Fruit fly (Drosophila melanogaster) whole organism, pupa: ENCODE results near the gene Cyp312a1.

Experiments
- CG10348 ChIP-seq: fragments of 200-800 bp; sonication (Bioruptor generic); IDR thresholded peaks from 2 replicates; pipeline ENCODE4 v1.3.6; 2022; ENCODE audit warnings: missing biosample characterization, missing genetic modification characterization
- CG12605 ChIP-seq: fragments of 200-800 bp; sonication (Bioruptor generic); IDR thresholded peaks from 2 replicates; pipeline ENCODE4 v1.3.6; 2022; ENCODE audit warnings: missing biosample characterization, missing genetic modification characterization
- CG14655 ChIP-seq: fragments of 200-800 bp; sonication (Bioruptor generic); optimal IDR thresholded peaks from 3 replicates; lab custom pipeline; 2017; ENCODE audit warnings: mild to moderate bottlenecking, missing biosample characterization, missing genetic modification reagents, missing genetic modification characterization
- CG32121 ChIP-seq: fragments of 200-800 bp; sonication (Bioruptor generic); IDR thresholded peaks from 2 replicates; pipeline ENCODE4 v1.3.6; 2022; ENCODE audit warnings: missing biosample characterization, missing genetic modification characterization
- CG4496 ChIP-seq: fragments of 200-800 bp; sonication (Bioruptor generic); IDR thresholded peaks from 3 replicates; pipeline ENCODE4 v1.3.6; 2022; ENCODE audit warnings: missing biosample characterization, missing genetic modification characterization
- CG8159 ChIP-seq: fragments of 200-800 bp; sonication (Bioruptor generic); optimal IDR thresholded peaks from 3 replicates; lab custom pipeline; 2018; ENCODE audit warnings: missing biosample characterization, mild to moderate bottlenecking, missing genetic modification characterization, moderate library complexity
- CG8301 ChIP-seq: fragments of 200-800 bp; sonication (Bioruptor generic); optimal IDR thresholded peaks from 2 replicates; lab custom pipeline; 2018; ENCODE audit warnings: missing biosample characterization, mild to moderate bottlenecking, missing genetic modification characterization
- CG9948 ChIP-seq: fragments of 200-800 bp; sonication (Bioruptor generic); optimal IDR thresholded peaks from 2 replicates; lab custom pipeline; 2018; ENCODE audit warnings: missing biosample characterization, mild to moderate bottlenecking, missing genetic modification characterization, moderate library complexity
- D1 ChIP-seq: fragments of 200-800 bp; sonication (Bioruptor generic); optimal IDR thresholded peaks from 2 replicates; lab custom pipeline; 2018; ENCODE audit warnings: missing biosample characterization, mild to moderate bottlenecking, missing genetic modification characterization, moderate library complexity
- EcR ChIP-seq: fragments of 200-800 bp; sonication (Bioruptor generic); optimal IDR thresholded peaks from 3 replicates; lab custom pipeline; 2019; ENCODE audit warnings: missing biosample characterization, missing genetic modification characterization, mild to moderate bottlenecking, moderate library complexity, missing genetic modification reagents
- Pif1A ChIP-seq: fragments of 200-800 bp; sonication (Bioruptor generic); optimal IDR thresholded peaks from 3 replicates; lab custom pipeline; 2016; ENCODE audit warnings: missing biosample characterization, missing genetic modification characterization
- Pif1B ChIP-seq: fragments of 200-800 bp; sonication (Bioruptor generic); optimal IDR thresholded peaks from 3 replicates; lab custom pipeline; 2016; ENCODE audit warnings: missing biosample characterization, missing genetic modification characterization
- Snoo ChIP-seq: fragments of 200-800 bp; sonication (Bioruptor generic); optimal IDR thresholded peaks from 3 replicates; lab custom pipeline; 2017; ENCODE audit warnings: missing biosample characterization, mild to moderate bottlenecking, missing genetic modification characterization, inconsistent platforms
- rn ChIP-seq: fragments of 200-800 bp; sonication (Bioruptor generic); IDR thresholded peaks from 2 replicates; pipeline ENCODE4 v1.3.6; 2022; ENCODE audit warnings: missing biosample characterization, missing genetic modification characterization

dm6 chr3L:18121889-18122288 is 10.6 kb downstream of the Cyp312a1 start, which contains the start of gene CG42853:
- TF ChIP-seq Snoo (tag; lab: Kevin White, UChicago) = no peak
- TF ChIP-seq CG8301 (tag; lab: Kevin White, UChicago) = no peak
- no peak for TF ChIP-seq CG10348 (GFP tag; lab: Robert Waterston, UW)
- no peak for TF ChIP-seq rn (GFP tag; lab: Robert Waterston, UW)
- no peak for TF ChIP-seq D1 (tag; lab: Kevin White, UChicago)
- no peak for TF ChIP-seq CG4496 (GFP tag; lab: Robert Waterston, UW)
- TF ChIP-seq Pif1A (GFP tag; lab: Kevin White, UChicago) = no peak
- no peak for TF ChIP-seq CG9948 (tag; lab: Kevin White, UChicago)
- no peak for TF ChIP-seq CG32121
- no peak for TF ChIP-seq CG14655 (GFP tag; lab: Kevin White, UChicago)
- no peak for TF ChIP-seq CG12605 (GFP tag; lab: Robert Waterston, UW)
- no peak for TF ChIP-seq Pif1B (GFP tag; lab: Kevin White, UChicago)
- TF ChIP-seq EcR (GFP tag; lab: Kevin White, UChicago) = no peak
- TF ChIP-seq CG8159 (tag; lab: Kevin White, UChicago) = no peak
